Worm (Caenorhabditis elegans): ENCODE results near the gene Y97E10AR.8.

DNA sequence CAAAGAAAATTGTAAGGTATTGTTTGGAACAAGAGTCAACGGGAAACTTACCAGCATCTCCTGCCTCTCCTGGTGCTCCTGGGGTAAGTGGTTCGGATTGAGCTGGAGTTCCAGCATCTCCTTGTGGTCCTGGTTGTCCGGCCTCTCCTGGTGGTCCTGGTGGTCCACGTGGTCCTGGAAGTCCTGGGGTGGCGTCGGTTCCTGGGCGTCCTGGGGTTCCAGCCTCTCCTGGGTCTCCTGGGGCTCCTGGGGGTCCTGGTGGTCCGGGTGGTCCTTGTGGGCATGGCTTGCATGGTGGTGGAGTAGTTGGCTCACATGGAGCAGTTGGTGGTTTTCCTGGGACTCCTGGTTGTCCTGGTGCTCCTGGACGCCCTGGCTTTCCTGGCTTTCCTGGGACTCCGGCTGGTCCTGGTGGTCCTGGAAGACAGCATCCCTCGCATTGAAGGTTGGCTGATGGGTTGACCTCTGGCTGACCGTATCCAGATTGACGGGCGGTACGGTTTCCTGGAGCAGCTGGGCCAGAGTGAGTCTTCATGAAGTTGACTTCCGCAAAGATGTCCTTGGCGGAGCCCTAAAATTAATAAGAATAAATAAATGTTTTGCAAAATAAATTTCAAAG, 45.1 kb downstream of the Y97E10AR.8 start:
- TF ChIP-seq snpc-4 (tag; optimal IDR thresholded peaks at IDR 0.05) (no peak), R02D3.7 (tag; optimal IDR thresholded peaks at IDR 0.05) (no peak), ceh-16 (tag; optimal IDR thresholded peaks at IDR 0.05) (no peak), aly-2 (tag; optimal IDR thresholded peaks at IDR 0.05) (no peak), elt-2 (tag; optimal IDR thresholded peaks at IDR 0.05) (no peak), ceh-82 (tag; optimal IDR thresholded peaks at IDR 0.05) (no peak), ama-1 (optimal IDR thresholded peaks at IDR 0.05) (no peak)
